Worm (Caenorhabditis elegans): ENCODE data around the gene F59B1.4.

DNA sequence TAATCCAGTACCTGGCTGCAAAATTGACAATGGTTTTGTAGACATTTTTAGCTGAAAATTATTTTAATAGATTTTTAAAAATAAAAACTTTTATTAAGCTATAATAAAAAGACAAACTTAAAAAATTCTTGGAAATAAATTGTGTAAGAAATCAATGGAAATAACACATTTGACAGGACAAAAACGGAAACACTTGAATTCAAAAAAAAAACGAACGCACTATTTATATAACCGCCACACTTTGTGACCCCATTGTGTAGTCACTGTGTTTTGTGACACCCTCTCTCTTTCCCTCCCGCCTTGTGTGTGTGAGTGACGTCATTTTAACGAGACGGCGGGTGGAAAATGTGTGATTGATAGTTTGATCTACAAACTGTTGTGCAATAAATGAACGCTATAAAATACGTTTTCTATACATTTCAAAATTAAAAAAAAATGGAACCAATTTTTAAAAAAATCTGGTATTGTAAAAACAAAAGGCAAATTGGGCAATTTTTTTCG, 17.4 kb upstream of the F59B1.4 start, which contains the start of gene F59B1.8:
- TF ChIP-seq pha-4 (tag; optimal IDR thresholded peaks at IDR 0.05) (peak; percentile 91), elt-2 (tag; optimal IDR thresholded peaks at IDR 0.05) (peak; percentile 90), snpc-4 (tag; optimal IDR thresholded peaks at IDR 0.05) (no peak), egl-27 (tag; optimal IDR thresholded peaks at IDR 0.05) (no peak), daf-12 (tag; optimal IDR thresholded peaks at IDR 0.05) (no peak), fos-1 (tag; optimal IDR thresholded peaks at IDR 0.05) (no peak)

Data from whole organism, L3 larva.